Worm (Caenorhabditis elegans) whole organism, L1 larva: Measurements from ENCODE around the gene C07D10.5.
A peak's percentile ranks its signal among the peaks of the same experiment; 100 is the strongest.

Source experiments
- C16A3.4 ChIP-seq: fragments of 150-350 bp; optimal IDR thresholded peaks from 2 replicates; lab custom pipeline; 2014; ENCODE audit warnings: missing biosample characterization, missing genetic modification characterization
- C34B4.2 ChIP-seq: sonication (generic microtip); optimal IDR thresholded peaks from 2 replicates; lab custom pipeline; 2017; ENCODE audit warnings: mild to moderate bottlenecking, missing genetic modification characterization, missing compliant biosample characterization
- aly-2 ChIP-seq: fragments of 150-350 bp; optimal IDR thresholded peaks from 2 replicates; lab custom pipeline; 2014; ENCODE audit warnings: missing biosample characterization, missing genetic modification characterization
- blmp-1 ChIP-seq: fragments of 150-350 bp; optimal IDR thresholded peaks from 2 replicates; lab custom pipeline; 2014; ENCODE audit warnings: missing biosample characterization, missing genetic modification characterization
- ceh-63 ChIP-seq: fragments of 200-800 bp; sonication (Bioruptor generic); optimal IDR thresholded peaks from 2 replicates; lab custom pipeline; 2018; ENCODE audit warnings: mild to moderate bottlenecking, missing genetic modification characterization, missing compliant biosample characterization
- ceh-8 ChIP-seq: fragments of 200-800 bp; sonication (Bioruptor generic); optimal IDR thresholded peaks from 2 replicates; lab custom pipeline; 2018; ENCODE audit warnings: mild to moderate bottlenecking, missing genetic modification characterization, moderate library complexity, missing compliant biosample characterization
- dpl-1 ChIP-seq, 3 experiments: fragments of 150-350 bp in 2 of 3; sonication (generic microtip) in 1 of 3; optimal IDR thresholded peaks; 2 replicates each; lab custom pipeline; 2014 to 2017; ENCODE audit warnings: missing biosample characterization in 3 of 3, missing genetic modification characterization in 3 of 3, missing genetic modification reagents in 3 of 3
- dsc-1 ChIP-seq: sonication (generic microtip); optimal IDR thresholded peaks from 2 replicates; lab custom pipeline; 2016; ENCODE audit warnings: mild to moderate bottlenecking, missing genetic modification characterization, missing compliant biosample characterization
- efl-1 ChIP-seq, 4 experiments: fragments of 150-350 bp; optimal IDR thresholded peaks in 3 of 4; peaks in 1 of 4; 1 replicate in 1 of 4; 2 replicates in 3 of 4; lab custom pipeline; 2014; ENCODE audit warnings: missing biosample characterization in 2 of 4, missing genetic modification characterization in 2 of 4, missing genetic modification reagents in 2 of 4
- efl-3 ChIP-seq: fragments of 200-800 bp; sonication (Bioruptor generic); optimal IDR thresholded peaks from 2 replicates; lab custom pipeline; 2018; ENCODE audit warnings: mild to moderate bottlenecking, missing genetic modification characterization, missing compliant biosample characterization
- egl-27 ChIP-seq, 2 experiments: fragments of 150-350 bp in 1 of 2; sonication (generic microtip); optimal IDR thresholded peaks; 3 replicates each; lab custom pipeline; 2017 to 2018; ENCODE audit warnings: missing biosample characterization in 2 of 2, missing genetic modification characterization in 2 of 2, missing genetic modification reagents in 2 of 2
- elt-2 ChIP-seq: sonication (generic microtip); optimal IDR thresholded peaks from 2 replicates; lab custom pipeline; 2016; ENCODE audit warnings: missing genetic modification characterization, mild to moderate bottlenecking, inconsistent platforms, missing compliant biosample characterization, missing genetic modification reagents
- fkh-4 ChIP-seq: sonication (generic microtip); optimal IDR thresholded peaks from 2 replicates; lab custom pipeline; 2016; ENCODE audit warnings: missing compliant biosample characterization, missing genetic modification characterization, borderline replicate concordance
- fkh-8 ChIP-seq: sonication (generic microtip); optimal IDR thresholded peaks from 2 replicates; lab custom pipeline; 2016; ENCODE audit warnings: mild to moderate bottlenecking, missing genetic modification characterization, missing compliant biosample characterization
- fos-1 ChIP-seq: fragments of 150-350 bp; optimal IDR thresholded peaks from 2 replicates; lab custom pipeline; 2014; ENCODE audit warnings: missing biosample characterization, missing genetic modification characterization
- grh-1 ChIP-seq: fragments of 200-800 bp; sonication (Bioruptor generic); IDR thresholded peaks from 2 replicates; pipeline ENCODE4 v1.3.6; 2022; ENCODE audit warnings: missing genetic modification reagents, missing genetic modification characterization, missing compliant biosample characterization
- hlh-17 ChIP-seq: fragments of 200-800 bp; sonication (Bioruptor generic); optimal IDR thresholded peaks from 2 replicates; lab custom pipeline; 2018; ENCODE audit warnings: missing genetic modification characterization, mild to moderate bottlenecking, missing compliant biosample characterization, moderate library complexity, borderline replicate concordance
- hpl-2 ChIP-seq: fragments of 150-350 bp; optimal IDR thresholded peaks from 2 replicates; lab custom pipeline; 2014; ENCODE audit warnings: missing biosample characterization, missing genetic modification reagents, missing genetic modification characterization
- irx-1 ChIP-seq: sonication (generic microtip); optimal IDR thresholded peaks from 2 replicates; lab custom pipeline; 2016; ENCODE audit warnings: missing genetic modification characterization, missing compliant biosample characterization
- isw-1 ChIP-seq: fragments of 200-800 bp; sonication (Bioruptor generic); IDR thresholded peaks from 2 replicates; pipeline ENCODE4 v1.3.6; 2022; ENCODE audit warnings: missing genetic modification characterization, missing compliant biosample characterization
- jun-1 ChIP-seq: fragments of 150-350 bp; optimal IDR thresholded peaks from 2 replicates; lab custom pipeline; 2014; ENCODE audit warnings: missing biosample characterization, missing genetic modification reagents, missing genetic modification characterization
- lin-14 ChIP-seq: fragments of 200-800 bp; sonication (Bioruptor generic); optimal IDR thresholded peaks from 2 replicates; lab custom pipeline; 2018; ENCODE audit warnings: mild to moderate bottlenecking, missing genetic modification characterization, moderate library complexity, missing compliant biosample characterization
- lin-35 ChIP-seq, 2 experiments: fragments of 150-350 bp; optimal IDR thresholded peaks; 2 replicates each; lab custom pipeline; 2014; ENCODE audit warnings: missing biosample characterization in 2 of 2, missing genetic modification characterization in 2 of 2, missing genetic modification reagents in 2 of 2
- lir-3 ChIP-seq: sonication (generic microtip); optimal IDR thresholded peaks from 2 replicates; lab custom pipeline; 2016; ENCODE audit warnings: mild to moderate bottlenecking, missing genetic modification characterization, moderate library complexity, missing compliant biosample characterization; ENCODE audit not compliant: poor library complexity
- lsy-2 ChIP-seq, 2 experiments: fragments of 150-350 bp; optimal IDR thresholded peaks; 2 replicates each; lab custom pipeline; 2014; ENCODE audit warnings: missing biosample characterization in 2 of 2, missing genetic modification characterization in 2 of 2
- mab-9 ChIP-seq: fragments of 200-800 bp; sonication (Bioruptor generic); IDR thresholded peaks from 2 replicates; pipeline ENCODE4 v1.3.6; 2022; ENCODE audit warnings: missing genetic modification reagents, missing genetic modification characterization, missing compliant biosample characterization
- mdl-1 ChIP-seq, 2 experiments: fragments of 150-350 bp; optimal IDR thresholded peaks; 2 replicates each; lab custom pipeline; 2014 to 2017; ENCODE audit warnings: missing biosample characterization in 2 of 2, missing genetic modification characterization in 2 of 2, inconsistent platforms in 1 of 2
- nhr-19 ChIP-seq: fragments of 200-800 bp; sonication (Bioruptor generic); conservative IDR thresholded peaks from 2 replicates; pipeline ENCODE4 v1.3.6; 2022; ENCODE audit warnings: missing genetic modification characterization, missing compliant biosample characterization
- nhr-20 ChIP-seq: sonication (generic microtip); optimal IDR thresholded peaks from 2 replicates; lab custom pipeline; 2016; ENCODE audit warnings: mild to moderate bottlenecking, missing genetic modification characterization, missing compliant biosample characterization
- nhr-237 ChIP-seq: fragments of 150-350 bp; optimal IDR thresholded peaks from 2 replicates; lab custom pipeline; 2014; ENCODE audit warnings: missing biosample characterization, missing genetic modification characterization
- nhr-47 ChIP-seq: sonication (generic microtip); optimal IDR thresholded peaks from 2 replicates; lab custom pipeline; 2016; ENCODE audit warnings: mild to moderate bottlenecking, missing genetic modification characterization, moderate library complexity, missing compliant biosample characterization
- nhr-71 ChIP-seq: sonication (generic microtip); optimal IDR thresholded peaks from 2 replicates; lab custom pipeline; 2016; ENCODE audit warnings: mild to moderate bottlenecking, missing genetic modification characterization, moderate library complexity, missing compliant biosample characterization
- nhr-76 ChIP-seq: sonication (generic microtip); optimal IDR thresholded peaks from 2 replicates; lab custom pipeline; 2017; ENCODE audit warnings: missing biosample characterization, missing genetic modification characterization
- nhr-77 ChIP-seq: fragments of 150-350 bp; optimal IDR thresholded peaks from 2 replicates; lab custom pipeline; 2014; ENCODE audit warnings: missing biosample characterization, missing genetic modification characterization
- nhr-84 ChIP-seq: sonication (generic microtip); optimal IDR thresholded peaks from 2 replicates; lab custom pipeline; 2017; ENCODE audit warnings: missing biosample characterization, missing genetic modification characterization
- nhr-90 ChIP-seq: sonication (generic microtip); optimal IDR thresholded peaks from 2 replicates; lab custom pipeline; 2016; ENCODE audit warnings: mild to moderate bottlenecking, missing genetic modification characterization, missing compliant biosample characterization; ENCODE audit not compliant: poor library complexity
- pag-3 ChIP-seq: sonication (generic microtip); optimal IDR thresholded peaks from 2 replicates; lab custom pipeline; 2017; ENCODE audit warnings: missing genetic modification characterization, mild to moderate bottlenecking, missing compliant biosample characterization, antibody characterized with exemption, borderline replicate concordance; ENCODE audit not compliant: insufficient read depth
- pax-3 ChIP-seq: fragments of 200-800 bp; sonication (Bioruptor generic); optimal IDR thresholded peaks from 2 replicates; lab custom pipeline; 2018; ENCODE audit warnings: mild to moderate bottlenecking, missing genetic modification characterization, moderate library complexity, missing compliant biosample characterization
- rnt-1 ChIP-seq: sonication (generic microtip); optimal IDR thresholded peaks from 2 replicates; lab custom pipeline; 2016; ENCODE audit warnings: mild to moderate bottlenecking, missing genetic modification characterization, moderate library complexity, missing compliant biosample characterization
- skn-1 ChIP-seq: fragments of 150-350 bp; optimal IDR thresholded peaks from 2 replicates; lab custom pipeline; 2014; ENCODE audit warnings: missing biosample characterization, missing genetic modification characterization
- snu-23 ChIP-seq: sonication (generic microtip); optimal IDR thresholded peaks from 2 replicates; lab custom pipeline; 2016; ENCODE audit warnings: missing genetic modification characterization, missing compliant biosample characterization
- sox-4 ChIP-seq: sonication (generic microtip); optimal IDR thresholded peaks from 2 replicates; lab custom pipeline; 2016; ENCODE audit warnings: missing genetic modification characterization, missing compliant biosample characterization
- swsn-7 ChIP-seq: sonication (generic microtip); optimal IDR thresholded peaks from 2 replicates; lab custom pipeline; 2016; ENCODE audit warnings: missing genetic modification characterization, missing compliant biosample characterization
- unc-130 ChIP-seq: fragments of 150-350 bp; optimal IDR thresholded peaks from 2 replicates; lab custom pipeline; 2017; ENCODE audit warnings: missing biosample characterization, missing genetic modification characterization, inconsistent platforms
- unc-62 ChIP-seq: fragments of 150-350 bp; optimal IDR thresholded peaks from 2 replicates; lab custom pipeline; 2014; ENCODE audit warnings: missing biosample characterization, missing genetic modification reagents, missing genetic modification characterization
- vab-15 ChIP-seq: sonication (generic microtip); optimal IDR thresholded peaks from 2 replicates; lab custom pipeline; 2017; ENCODE audit warnings: missing genotype, mild to moderate bottlenecking, missing genetic modification characterization, missing compliant biosample characterization
- xbp-1 ChIP-seq: sonication (generic microtip); optimal IDR thresholded peaks from 2 replicates; lab custom pipeline; 2016; ENCODE audit warnings: missing genetic modification characterization, missing compliant biosample characterization
- ztf-4 ChIP-seq: fragments of 150-350 bp; optimal IDR thresholded peaks from 2 replicates; lab custom pipeline; 2014; ENCODE audit warnings: missing biosample characterization, missing genetic modification characterization

The C07D10.5 gene

DNA sequence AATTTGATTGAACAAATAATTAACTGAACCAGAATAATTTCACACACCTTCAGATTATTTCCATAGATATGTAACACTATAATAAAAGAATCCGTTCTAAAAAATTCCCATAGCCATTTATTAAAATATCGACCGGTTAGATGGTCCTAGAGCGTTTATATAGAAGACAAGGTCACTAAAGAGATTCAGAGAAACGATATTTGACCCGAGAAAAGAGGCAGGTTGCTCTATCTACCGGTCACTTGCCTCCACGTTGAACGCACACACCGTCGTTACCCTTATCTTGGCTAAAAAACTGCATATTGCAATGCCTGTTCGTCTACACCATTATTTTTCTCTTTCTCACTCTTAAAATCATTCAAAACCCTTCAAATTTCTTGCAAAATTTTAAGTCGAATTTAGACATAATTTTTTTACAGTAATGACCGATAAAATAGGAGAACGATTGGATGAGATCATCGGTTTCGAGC, at the start of gene C07D10.5:
TSS of gene C07D10.5 (plus strand) at position 420 of the 470 bp plus-strand sequence.
- TF ChIP-seq ceh-63 (GFP tag; lab: Kevin White, UChicago) (no peak), ztf-4 (no peak), swsn-7 (tag; lab: Kevin White, UChicago) (no peak), mab-9 (GFP tag; lab: Robert Waterston, UW) (no peak)

DNA sequence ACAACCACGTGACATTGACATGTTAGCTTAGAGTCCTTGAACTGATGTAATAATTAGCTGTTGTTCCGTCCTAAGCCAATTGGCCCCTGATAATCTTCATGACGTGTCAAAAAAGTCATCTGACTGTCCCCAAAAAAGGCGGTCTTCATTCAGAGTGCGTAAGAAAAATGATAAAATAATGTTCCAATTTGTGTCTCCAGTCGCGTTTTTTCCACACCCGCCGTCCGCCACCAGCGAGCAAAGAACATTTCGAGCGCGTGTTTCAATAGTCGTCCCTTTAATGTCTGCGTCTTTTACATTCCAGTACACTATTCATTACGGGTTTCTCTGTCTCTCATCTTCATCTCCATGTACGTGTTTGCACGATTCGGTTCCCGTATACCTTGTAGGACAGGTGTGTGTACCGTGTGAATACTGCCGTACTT, 43.9 kb upstream of the C07D10.5 start:
- TF ChIP-seq pag-3 (no peak), unc-62 (GFP tag; lab: Kevin White, UChicago) (no peak), mdl-1 (tag; optimal IDR thresholded peaks at IDR 0.05; lab: Kevin White, UChicago) (peak in 1 of 2 experiments; percentile 94), nhr-84 (no peak), skn-1 (tag; lab: Kevin White, UChicago) (no peak), sox-4 (tag; lab: Kevin White, UChicago) (peak; percentile 36), nhr-76 (tag; lab: Kevin White, UChicago) (no peak), nhr-20 (tag; lab: Kevin White, UChicago) (peak; percentile 95), nhr-90 (tag; lab: Kevin White, UChicago) (peak; percentile 89), fkh-4 (tag; lab: Kevin White, UChicago) (peak; percentile 47), irx-1 (tag; lab: Kevin White, UChicago) (peak; percentile 59), elt-2 (tag; lab: Kevin White, UChicago) (peak; percentile 89), xbp-1 (tag; lab: Kevin White, UChicago) (peak; percentile 74), snu-23 (GFP tag; lab: Kevin White, UChicago) (peak; percentile 83), nhr-71 (peak; percentile 92), pax-3 (tag; lab: Kevin White, UChicago) (peak; percentile 72), C34B4.2 (tag; lab: Kevin White, UChicago) (no peak), nhr-77 (tag; lab: Kevin White, UChicago) (peak; percentile 27), dpl-1 (GFP tag; optimal IDR thresholded peaks at IDR 0.05; lab: Kevin White, UChicago) (peak in 2 of 3 experiments; percentile 10 to 31), nhr-19 (GFP tag; lab: Robert Waterston, UW) (peak; percentile 91), grh-1 (GFP tag; lab: Robert Waterston, UW) (peak; percentile 72), rnt-1 (peak; percentile 30), nhr-47 (tag; lab: Kevin White, UChicago) (peak; percentile 82), nhr-237 (tag; lab: Kevin White, UChicago) (peak; percentile 45), lsy-2 (tag; optimal IDR thresholded peaks at IDR 0.05; lab: Kevin White, UChicago) (peak; percentile 46 to 78), isw-1 (0 out of 2 replicates have a peak, but pooled peaks have one; percentile 7), ztf-4 (peak; percentile 68), vab-15 (tag; lab: Kevin White, UChicago) (no peak), swsn-7 (tag; lab: Kevin White, UChicago) (peak; percentile 63), fkh-8 (tag; lab: Kevin White, UChicago) (peak; percentile 59), efl-3 (GFP tag; lab: Kevin White, UChicago) (no peak), fos-1 (tag; lab: Kevin White, UChicago) (peak; percentile 15), aly-2 (tag; lab: Kevin White, UChicago) (no peak), C16A3.4 (tag; lab: Kevin White, UChicago) (peak; percentile 57), lin-35 (GFP tag; optimal IDR thresholded peaks at IDR 0.05; lab: Kevin White, UChicago) (peak; percentile 31 to 80), lin-14 (GFP tag; lab: Kevin White, UChicago) (peak; percentile 95), efl-1 (optimal IDR thresholded peaks at IDR 0.05; lab: Kevin White, UChicago) (peak; percentile 39 to 44), efl-1 (GFP tag; optimal IDR thresholded peaks at IDR 0.05 in 1 of 2; lab: Kevin White, UChicago) (peak in 1 of 2 experiments; percentile 17), hlh-17 (GFP tag; lab: Kevin White, UChicago) (no peak), unc-130 (tag; lab: Kevin White, UChicago) (peak; percentile 84), egl-27 (tag; optimal IDR thresholded peaks at IDR 0.05; lab: Kevin White, UChicago) (peak; percentile 53 to 59), jun-1 (peak; percentile 57), blmp-1 (tag; lab: Kevin White, UChicago) (peak; percentile 81), lir-3 (peak; percentile 24), dsc-1 (tag; lab: Kevin White, UChicago) (peak; percentile 97), hpl-2 (GFP tag; lab: Kevin White, UChicago) (no peak), ceh-8 (GFP tag; lab: Kevin White, UChicago) (peak; percentile 21)
